Fruit fly (Drosophila melanogaster): ENCODE results near the gene CG17298.

CG17298 gene

dm6 chr3R:21297387-21297956, 14.5 kb downstream of the CG17298 start (continued):
- no peak for TF ChIP-seq dysf (GFP tag; IDR thresholded peaks at IDR 0.05)
- peak; percentile 31 for TF ChIP-seq fd96Cb (tag; optimal IDR thresholded peaks at IDR 0.05)
- peak; percentile 70 for TF ChIP-seq cwo (GFP tag; optimal IDR thresholded peaks at IDR 0.05)
- TF ChIP-seq psq (GFP tag; optimal IDR thresholded peaks at IDR 0.05), result peak; percentile 36
- TF ChIP-seq CG2712 (tag; optimal IDR thresholded peaks at IDR 0.05), result peak; percentile 44
- TF ChIP-seq gcm2 (GFP tag; optimal IDR thresholded peaks at IDR 0.05), result no peak
- TF ChIP-seq CG31365 (tag; optimal IDR thresholded peaks at IDR 0.05), result peak; percentile 79
- TF ChIP-seq CG9215 (GFP tag; IDR thresholded peaks at IDR 0.05), result no peak
- peak; percentile 54 for TF ChIP-seq Blimp-1 (GFP tag; optimal IDR thresholded peaks at IDR 0.05)
- TF ChIP-seq pros (GFP tag; optimal IDR thresholded peaks at IDR 0.05), result peak; percentile 32
- TF ChIP-seq CG10462 (GFP tag; optimal IDR thresholded peaks at IDR 0.05), result peak; percentile 34
- peak; percentile 8 for TF ChIP-seq trh (GFP tag; optimal IDR thresholded peaks at IDR 0.05)
- TF ChIP-seq CG17359 (tag; optimal IDR thresholded peaks at IDR 0.05), result peak; percentile 87
- peak; percentile 68 for TF ChIP-seq CG8924 (tag; optimal IDR thresholded peaks at IDR 0.05)
- peak; percentile 49 for TF ChIP-seq CG12391 (tag; optimal IDR thresholded peaks at IDR 0.05)
- TF ChIP-seq CG13894 (tag; optimal IDR thresholded peaks at IDR 0.05), result peak; percentile 66
- TF ChIP-seq Scr (GFP tag; IDR thresholded peaks at IDR 0.05; ENCODE audit: partially characterized antibody), result no peak
- TF ChIP-seq Hr51 (GFP tag; optimal IDR thresholded peaks at IDR 0.05), result peak; percentile 16 to 36
- TF ChIP-seq crol (GFP tag; IDR thresholded peaks at IDR 0.05), result no peak
- peak; percentile 60 for TF ChIP-seq CG8388 (GFP tag; optimal IDR thresholded peaks at IDR 0.05)
- peak; percentile 41 for TF ChIP-seq CG6765 (GFP tag; optimal IDR thresholded peaks at IDR 0.05)
- TF ChIP-seq CG12299 (tag; optimal IDR thresholded peaks at IDR 0.05), result peak; percentile 80
- TF ChIP-seq NfI (GFP tag; optimal IDR thresholded peaks at IDR 0.05), result peak; percentile 67
- no peak for TF ChIP-seq CG6689 (GFP tag; IDR thresholded peaks at IDR 0.05)
- no peak for TF ChIP-seq Nf-YA (GFP tag; IDR thresholded peaks at IDR 0.05)

dm6 chr3R:21319120-21319519, 36.1 kb downstream of the CG17298 start:
- TF ChIP-seq tx (GFP tag; optimal IDR thresholded peaks at IDR 0.05), result no peak
- TF ChIP-seq CG8765 (GFP tag; IDR thresholded peaks at IDR 0.05), result no peak
- peak; percentile 68 for TF ChIP-seq nom (GFP tag; optimal IDR thresholded peaks at IDR 0.05)
- TF ChIP-seq Ets65A (GFP tag), result peak; percentile 94
- no peak for TF ChIP-seq CG31388 (GFP tag; optimal IDR thresholded peaks at IDR 0.05)
- peak; percentile 47 for TF ChIP-seq CG7271 (tag; optimal IDR thresholded peaks at IDR 0.05)
- TF ChIP-seq Awh (GFP tag; IDR thresholded peaks at IDR 0.05), result no peak
- TF ChIP-seq CG3281 (GFP tag; optimal IDR thresholded peaks at IDR 0.05), result peak; percentile 1
- TF ChIP-seq Ets97D (GFP tag; optimal IDR thresholded peaks at IDR 0.05), result peak; percentile 27
- no peak for TF ChIP-seq CG32772 (GFP tag; IDR thresholded peaks at IDR 0.05)
- no peak for TF ChIP-seq Scr (GFP tag; IDR thresholded peaks at IDR 0.05; ENCODE audit: partially characterized antibody)

dm6 chr3R:21330542-21330941, 47.5 kb downstream of the CG17298 start:
- TF ChIP-seq CG3995 (GFP tag; optimal IDR thresholded peaks at IDR 0.05) (no peak), CTCF (GFP tag; optimal IDR thresholded peaks at IDR 0.05) (peak; percentile 18), fu2 (GFP tag; optimal IDR thresholded peaks at IDR 0.05) (no peak), CG14667 (GFP tag; IDR thresholded peaks at IDR 0.05) (peak; percentile 42; the same call in 1 of the 2 replicates), CG32767 (GFP tag; IDR thresholded peaks at IDR 0.05) (0 out of 2 replicates have a peak, but pooled peaks have one; percentile 22), CG12299 (tag; optimal IDR thresholded peaks at IDR 0.05) (peak; percentile 58), danr (GFP tag; IDR thresholded peaks at IDR 0.05) (no peak), CG11723 (GFP tag; optimal IDR thresholded peaks at IDR 0.05) (peak; percentile 38), gro (GFP tag; optimal IDR thresholded peaks at IDR 0.05) (peak; percentile 16), CG13296 (GFP tag; optimal IDR thresholded peaks at IDR 0.05) (peak; percentile 54), CG11247 (GFP tag; IDR thresholded peaks at IDR 0.05) (no peak), ac (GFP tag; optimal IDR thresholded peaks at IDR 0.05) (peak; percentile 46), CG18011 (GFP tag; optimal IDR thresholded peaks at IDR 0.05) (no peak), nerfin-1 (tag; optimal IDR thresholded peaks at IDR 0.05) (peak; percentile 25), gcm2 (GFP tag; optimal IDR thresholded peaks at IDR 0.05) (no peak), ssp (GFP tag; IDR thresholded peaks at IDR 0.05) (no peak), lbe (GFP tag; optimal IDR thresholded peaks at IDR 0.05) (no peak)

Measured in whole organism, embryonic.